Worm (Caenorhabditis elegans) whole organism, early embryonic: ENCODE results near the gene ard-1.
"Not testable (repeated sequence)": the region's sequence is repeated elsewhere in the genome, so short reads cannot be mapped to it uniquely, and the experiment has no call there.

Source experiments
- B0310.2 ChIP-seq: sonication (generic microtip); optimal IDR thresholded peaks from 2 replicates; lab custom pipeline; 2016; ENCODE audit warnings: mild to moderate bottlenecking, missing genetic modification characterization, missing compliant biosample characterization
- F13C5.2 ChIP-seq: sonication (generic microtip); optimal IDR thresholded peaks from 2 replicates; lab custom pipeline; 2017; ENCODE audit warnings: mild to moderate bottlenecking, missing genetic modification characterization, inconsistent platforms, missing compliant biosample characterization
- aly-1 ChIP-seq: sonication (generic microtip); optimal IDR thresholded peaks from 2 replicates; lab custom pipeline; 2016; ENCODE audit warnings: missing genetic modification characterization, missing compliant biosample characterization
- ama-1 ChIP-seq: fragments of 150-350 bp; optimal IDR thresholded peaks from 2 replicates; lab custom pipeline; 2014
- ceh-13 ChIP-seq: fragments of 200-800 bp; sonication (Bioruptor generic); optimal IDR thresholded peaks from 2 replicates; lab custom pipeline; 2018; ENCODE audit warnings: mild to moderate bottlenecking, missing genetic modification characterization, missing compliant biosample characterization
- ceh-36 ChIP-seq: sonication (generic microtip); optimal IDR thresholded peaks from 2 replicates; lab custom pipeline; 2016; ENCODE audit warnings: missing genetic modification characterization, inconsistent platforms, missing compliant biosample characterization
- ets-7 ChIP-seq: sonication (generic microtip); optimal IDR thresholded peaks from 2 replicates; lab custom pipeline; 2016; ENCODE audit warnings: missing genotype, missing genetic modification characterization, missing compliant biosample characterization
- flt-1 ChIP-seq: fragments of 200-800 bp; sonication (Bioruptor generic); IDR thresholded peaks from 2 replicates; pipeline ENCODE4 v1.3.6; 2022; ENCODE audit warnings: missing genetic modification characterization, missing compliant biosample characterization
- hmbx-1 ChIP-seq: sonication (generic microtip); optimal IDR thresholded peaks from 2 replicates; lab custom pipeline; 2016; ENCODE audit warnings: mild to moderate bottlenecking, missing genetic modification characterization, missing compliant biosample characterization
- hmg-4 ChIP-seq: fragments of 200-800 bp; sonication (Bioruptor generic); optimal IDR thresholded peaks from 2 replicates; lab custom pipeline; 2018; ENCODE audit warnings: mild to moderate bottlenecking, missing genetic modification characterization, missing compliant biosample characterization
- hnd-1 ChIP-seq: sonication (generic microtip); optimal IDR thresholded peaks from 2 replicates; lab custom pipeline; 2016; ENCODE audit warnings: missing genetic modification characterization, missing compliant biosample characterization
- pes-1 ChIP-seq: fragments of 200-800 bp; sonication (Bioruptor generic); IDR thresholded peaks from 2 replicates; pipeline ENCODE4 v1.3.6; 2022; ENCODE audit warnings: missing genetic modification reagents, missing genetic modification characterization, missing compliant biosample characterization
- scrt-1 ChIP-seq: fragments of 200-800 bp; sonication (Bioruptor generic); IDR thresholded peaks from 2 replicates; pipeline ENCODE4 v1.3.6; 2022; ENCODE audit warnings: missing genetic modification characterization, missing compliant biosample characterization
- sea-1 ChIP-seq: fragments of 200-800 bp; sonication (Bioruptor generic); conservative IDR thresholded peaks from 2 replicates; pipeline ENCODE4 v1.3.6; 2022; ENCODE audit warnings: missing genetic modification characterization, missing compliant biosample characterization
- tbx-11 ChIP-seq: fragments of 200-800 bp; sonication (Bioruptor generic); IDR thresholded peaks from 2 replicates; pipeline ENCODE4 v1.3.6; 2022; ENCODE audit warnings: missing genetic modification characterization, missing compliant biosample characterization
- tbx-37 ChIP-seq: fragments of 200-800 bp; sonication (Bioruptor generic); conservative IDR thresholded peaks from 2 replicates; pipeline ENCODE4 v1.3.6; 2022; ENCODE audit warnings: missing genetic modification reagents, missing genetic modification characterization, missing compliant biosample characterization
- tra-4 ChIP-seq: sonication (generic microtip); optimal IDR thresholded peaks from 2 replicates; lab custom pipeline; 2017; ENCODE audit warnings: missing genetic modification characterization, missing compliant biosample characterization

Gene ard-1

DNA sequence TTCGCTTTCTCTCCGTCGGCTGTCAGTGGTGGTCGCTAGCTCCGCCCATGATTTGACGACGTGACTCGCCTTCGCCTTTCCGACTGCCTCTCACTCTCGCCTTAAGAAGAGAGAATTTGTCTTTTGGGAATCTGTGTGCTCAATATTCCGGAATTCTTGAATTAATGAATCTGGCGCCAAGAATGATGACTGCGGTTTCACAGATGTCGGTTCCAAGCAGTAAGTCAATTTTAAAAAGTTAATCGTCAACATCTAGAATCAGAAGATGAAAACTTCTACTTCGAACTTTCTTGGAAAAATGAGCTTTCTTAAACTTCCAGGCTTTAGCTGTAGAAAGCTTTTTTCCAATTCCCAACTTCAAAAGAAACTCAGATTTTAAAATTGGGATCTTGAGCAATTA, 38.6 kb downstream of the ard-1 start, which contains the start of gene nhr-67:
Gene nhr-67, plus strand, starts transcription at position 97 of the 400 bp plus-strand sequence.
- TF ChIP-seq tbx-37 (no peak), scrt-1 (no peak), flt-1 (GFP tag; lab: Robert Waterston, UW) (no peak), B0310.2 (tag; lab: Kevin White, UChicago) (no peak), sea-1 (GFP tag; lab: Robert Waterston, UW) (no peak), tra-4 (tag; lab: Kevin White, UChicago) (no peak), hmbx-1 (tag; lab: Kevin White, UChicago) (no peak), hmg-4 (GFP tag; lab: Kevin White, UChicago) (no peak)

ce11 chrIV:11174772-11175171, 43.7 kb downstream of the ard-1 start:
- no peak for TF ChIP-seq tbx-37
- no peak for TF ChIP-seq F13C5.2 (tag; lab: Kevin White, UChicago)
- TF ChIP-seq tra-4 (tag; lab: Kevin White, UChicago) = no peak
- TF ChIP-seq B0310.2 (tag; lab: Kevin White, UChicago) = no peak
- TF ChIP-seq tbx-11 = no peak
- TF ChIP-seq flt-1 (GFP tag; lab: Robert Waterston, UW) = no peak

- TF ChIP-seq pes-1 (GFP tag; lab: Robert Waterston, UW) = no peak
- TF ChIP-seq hmg-4 (GFP tag; lab: Kevin White, UChicago) = no peak
- TF ChIP-seq tbx-37 = no peak
- TF ChIP-seq tra-4 (tag; lab: Kevin White, UChicago) = no peak
- no peak for TF ChIP-seq scrt-1
- no peak for TF ChIP-seq F13C5.2 (tag; lab: Kevin White, UChicago)
- TF ChIP-seq ceh-13 (GFP tag; lab: Kevin White, UChicago) = no peak
- no peak for TF ChIP-seq flt-1 (GFP tag; lab: Robert Waterston, UW)
- TF ChIP-seq ceh-36 (tag; lab: Kevin White, UChicago) = no peak
Observed at ce11 chrIV:11176967-11177366, 45.9 kb downstream of the ard-1 start, which contains the start of gene rap-3. rap-3 (plus strand) TSS chrIV:11177267.

- TF ChIP-seq ceh-13 (GFP tag; lab: Kevin White, UChicago) = no peak
- TF ChIP-seq ets-7 (tag; lab: Kevin White, UChicago) = no peak
- TF ChIP-seq aly-1 (tag; lab: Kevin White, UChicago) = no peak
- no peak for TF ChIP-seq hmbx-1 (tag; lab: Kevin White, UChicago)
- no peak for TF ChIP-seq ama-1 (lab: Kevin White, UChicago)
- no peak for TF ChIP-seq flt-1 (GFP tag; lab: Robert Waterston, UW)
- TF ChIP-seq tbx-11 = no peak
- TF ChIP-seq hnd-1 (tag; lab: Kevin White, UChicago) = no peak
- TF ChIP-seq scrt-1 = no peak
- TF ChIP-seq hmg-4 (GFP tag; lab: Kevin White, UChicago) = no peak
- no peak for TF ChIP-seq sea-1 (GFP tag; lab: Robert Waterston, UW)
- TF ChIP-seq tbx-37 = no peak
- TF ChIP-seq F13C5.2 (tag; lab: Kevin White, UChicago) = no peak
- TF ChIP-seq ceh-36 (tag; lab: Kevin White, UChicago) = no peak
- no peak for TF ChIP-seq B0310.2 (tag; lab: Kevin White, UChicago)
- no peak for TF ChIP-seq pes-1 (GFP tag; lab: Robert Waterston, UW)
- no peak for TF ChIP-seq tra-4 (tag; lab: Kevin White, UChicago)
Observed at ce11 chrIV:11178495-11178894, 47.4 kb downstream of the ard-1 start, which contains the start of gene C08F8.9. C08F8.9 (minus strand) TSS chrIV:11178595.

DNA sequence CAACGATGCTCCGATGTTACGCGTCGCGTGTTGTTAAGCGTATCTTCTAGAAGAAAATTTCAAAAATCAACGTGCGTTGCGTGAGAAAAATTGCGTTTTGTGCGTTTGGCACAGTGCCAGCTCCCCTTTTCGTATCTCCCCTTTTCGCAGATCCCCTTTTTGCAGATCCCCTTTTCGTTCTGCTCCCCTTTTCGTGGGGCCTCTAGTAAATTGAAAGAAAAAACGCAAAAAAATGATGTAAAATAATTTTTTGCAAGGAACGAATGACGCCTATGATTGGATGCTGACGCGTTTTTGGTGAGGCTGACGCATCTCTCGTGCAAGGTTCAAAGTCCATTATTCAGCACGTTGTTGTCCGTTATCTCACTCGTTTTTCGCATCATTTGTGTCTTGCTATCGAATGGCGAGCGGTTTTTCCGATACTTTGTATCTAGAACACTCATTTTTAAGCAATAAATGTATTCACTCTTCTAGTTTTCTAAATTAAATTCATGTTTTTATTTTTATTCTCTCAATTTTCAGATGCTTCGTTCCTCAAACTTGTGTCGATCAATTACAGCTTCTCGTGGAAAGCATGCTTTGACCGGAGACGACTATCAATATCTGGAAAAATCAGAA, 48.2 kb downstream of the ard-1 start, which contains the start of gene cpt-2:
Gene cpt-2, plus strand, starts transcription at position 523 of the 618 bp plus-strand sequence.
- not testable (repeated sequence) for TF ChIP-seq hmbx-1 (tag; lab: Kevin White, UChicago); hmg-4 (GFP tag; lab: Kevin White, UChicago); tra-4 (tag; lab: Kevin White, UChicago)

DNA sequence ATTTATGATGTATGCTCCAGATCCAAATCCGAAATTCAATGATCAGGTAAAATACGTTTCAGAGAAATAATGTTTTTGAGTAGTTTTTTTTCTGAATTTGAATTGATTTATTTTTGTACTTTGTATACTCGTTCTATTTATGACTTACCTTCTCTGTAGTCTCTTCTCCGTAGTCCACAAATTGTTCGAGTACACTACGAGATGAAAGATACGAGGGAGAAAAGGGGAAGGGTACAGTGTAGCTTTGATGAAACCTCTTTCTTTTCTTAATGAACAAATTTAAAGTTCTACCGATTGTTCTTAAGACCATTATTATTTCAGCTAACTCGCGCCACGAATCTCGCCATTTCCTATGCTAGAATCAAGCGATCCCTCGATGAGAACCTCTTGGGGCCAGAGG, 49.0 kb downstream of the ard-1 start:
- TF ChIP-seq hmbx-1 (tag; lab: Kevin White, UChicago) (no peak), scrt-1 (no peak), aly-1 (tag; lab: Kevin White, UChicago) (no peak), tbx-37 (no peak), tra-4 (tag; lab: Kevin White, UChicago) (no peak), B0310.2 (tag; lab: Kevin White, UChicago) (no peak), hmg-4 (GFP tag; lab: Kevin White, UChicago) (no peak), ama-1 (lab: Kevin White, UChicago) (no peak), F13C5.2 (tag; lab: Kevin White, UChicago) (no peak), flt-1 (GFP tag; lab: Robert Waterston, UW) (no peak), hnd-1 (tag; lab: Kevin White, UChicago) (no peak), ceh-13 (GFP tag; lab: Kevin White, UChicago) (no peak), ceh-36 (tag; lab: Kevin White, UChicago) (no peak), ets-7 (tag; lab: Kevin White, UChicago) (no peak), pes-1 (GFP tag; lab: Robert Waterston, UW) (no peak), tbx-11 (no peak)

DNA sequence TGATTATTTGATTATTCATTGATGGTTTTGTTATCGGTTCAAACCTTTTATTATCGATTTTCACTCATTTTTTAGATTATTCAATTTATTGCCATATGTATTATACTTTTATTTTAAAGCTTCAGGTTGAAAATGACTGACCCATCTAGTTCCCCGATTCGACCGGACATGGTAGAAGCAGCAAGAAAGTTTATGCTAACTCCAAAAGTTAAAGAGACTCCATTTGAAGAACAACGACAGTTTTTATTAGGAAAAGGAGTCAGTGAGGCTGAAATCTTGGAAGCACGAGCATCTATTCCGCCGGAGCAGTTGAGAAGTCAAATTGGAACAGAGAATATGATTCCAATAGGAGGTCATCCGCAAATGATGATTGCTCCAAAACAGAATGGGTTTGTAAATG, 51.9 kb downstream of the ard-1 start, which contains the start of gene prx-14:
Gene prx-14, plus strand, starts transcription at position 120 of the 400 bp plus-strand sequence.
- no peak for TF ChIP-seq aly-1 (tag; lab: Kevin White, UChicago)
- no peak for TF ChIP-seq ets-7 (tag; lab: Kevin White, UChicago)
- TF ChIP-seq hmbx-1 (tag; lab: Kevin White, UChicago) = no peak
- TF ChIP-seq flt-1 (GFP tag; lab: Robert Waterston, UW) = no peak
- no peak for TF ChIP-seq scrt-1
